Worm (Caenorhabditis elegans) whole organism, L2 larva: ENCODE results near the gene C54D10.5.
A peak's percentile ranks its signal among the peaks of the same experiment; 100 is the strongest.

Experiments used
- C34F6.9 ChIP-seq: fragments of 150-350 bp; optimal IDR thresholded peaks from 2 replicates; lab custom pipeline; 2014; ENCODE audit warnings: missing biosample characterization, missing genetic modification characterization
- F13H6.1 ChIP-seq: sonication (generic microtip); optimal IDR thresholded peaks from 2 replicates; lab custom pipeline; 2016; ENCODE audit warnings: missing genetic modification characterization, missing compliant biosample characterization
- gmeb-1 ChIP-seq: fragments of 150-350 bp; optimal IDR thresholded peaks from 2 replicates; lab custom pipeline; 2014; ENCODE audit warnings: missing biosample characterization, missing genetic modification characterization
- lsy-2 ChIP-seq, 2 experiments: fragments of 150-350 bp in 1 of 2; sonication (generic microtip) in 1 of 2; optimal IDR thresholded peaks; 2 replicates each; lab custom pipeline; 2014 to 2017; ENCODE audit warnings: missing biosample characterization in 2 of 2, missing genetic modification characterization in 2 of 2
- nhr-129 ChIP-seq: fragments of 150-350 bp; optimal IDR thresholded peaks from 2 replicates; lab custom pipeline; 2014; ENCODE audit warnings: missing biosample characterization, missing genetic modification characterization
- sma-3 ChIP-seq: sonication (generic microtip); optimal IDR thresholded peaks from 2 replicates; lab custom pipeline; 2016; ENCODE audit warnings: missing genetic modification reagents, missing genetic modification characterization, missing compliant biosample characterization
- sma-9 ChIP-seq, 2 experiments: fragments of 150-350 bp in 1 of 2; sonication (generic microtip) in 1 of 2; optimal IDR thresholded peaks; 2 replicates each; lab custom pipeline; 2014 to 2016; ENCODE audit warnings: missing genetic modification characterization in 2 of 2, mild to moderate bottlenecking in 1 of 2, missing biosample characterization in 1 of 2, missing compliant biosample characterization in 1 of 2, missing genetic modification reagents in 1 of 2, moderate library complexity in 1 of 2

The C54D10.5 gene

DNA sequence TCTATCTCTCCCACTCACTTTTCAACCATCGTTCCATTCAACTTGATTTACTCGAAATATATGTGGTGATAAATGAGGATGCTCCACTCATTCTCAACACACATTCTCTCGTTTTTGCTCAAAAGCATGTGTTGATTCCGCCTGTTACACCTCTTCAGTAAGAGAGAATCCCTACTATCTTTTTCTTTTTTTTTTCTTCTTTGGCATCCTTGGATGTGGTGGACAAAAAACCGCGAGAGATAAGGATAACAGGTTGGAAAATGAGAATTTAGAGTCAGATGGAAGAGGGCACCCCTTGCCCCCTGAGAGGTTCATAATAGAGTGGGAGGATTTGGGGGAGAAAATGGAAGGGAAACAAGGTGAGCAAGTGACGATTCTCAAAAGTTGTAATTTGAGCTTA lies 49.9 kb downstream of the C54D10.5 start:
- TF ChIP-seq lsy-2 (tag; optimal IDR thresholded peaks at IDR 0.05; lab: Kevin White, UChicago) = peak in 1 of 2 experiments; percentile 28
- TF ChIP-seq sma-3 (GFP tag; lab: Kevin White, UChicago) = no peak
- TF ChIP-seq gmeb-1 = no peak
- peak; percentile 47 for TF ChIP-seq nhr-129 (tag; lab: Kevin White, UChicago)
- peak; percentile 61 for TF ChIP-seq C34F6.9 (tag; lab: Kevin White, UChicago)
- TF ChIP-seq sma-9 (GFP tag; optimal IDR thresholded peaks at IDR 0.05; lab: Kevin White, UChicago) = peak; percentile 17
- no peak for TF ChIP-seq sma-9 (tag; optimal IDR thresholded peaks at IDR 0.05; lab: Kevin White, UChicago)
- peak; percentile 59 for TF ChIP-seq F13H6.1 (tag; lab: Kevin White, UChicago)
